Worm (Caenorhabditis elegans) whole organism, young adult: ENCODE results near the gene srj-37.

Source experiments
- C17E4.6 ChIP-seq: fragments of 200-800 bp; sonication (Bioruptor generic); IDR thresholded peaks from 2 replicates; pipeline ENCODE4 v1.3.6; 2022; ENCODE audit warnings: missing genetic modification reagents, missing genetic modification characterization, missing compliant biosample characterization
- F23B12.7 ChIP-seq: sonication (generic microtip); optimal IDR thresholded peaks from 2 replicates; lab custom pipeline; 2017; ENCODE audit warnings: missing genetic modification characterization, mild to moderate bottlenecking, missing compliant biosample characterization, antibody characterized with exemption, moderate library complexity; ENCODE audit not compliant: insufficient read depth
- F33H1.4 ChIP-seq: fragments of 200-800 bp; sonication (Bioruptor generic); IDR thresholded peaks from 2 replicates; pipeline ENCODE4 v1.3.6; 2022; ENCODE audit warnings: missing genetic modification reagents, missing genetic modification characterization, missing compliant biosample characterization
- F39B2.1 ChIP-seq: fragments of 200-800 bp; sonication (Bioruptor generic); IDR thresholded peaks from 2 replicates; pipeline ENCODE4 v1.3.6; 2022; ENCODE audit warnings: missing genetic modification reagents, missing genetic modification characterization, missing compliant biosample characterization
- F55B11.4 ChIP-seq: sonication (generic microtip); optimal IDR thresholded peaks from 2 replicates; lab custom pipeline; 2016; ENCODE audit warnings: missing compliant biosample characterization, missing genetic modification characterization, borderline replicate concordance; ENCODE audit not compliant: insufficient read depth
- K12H6.12 ChIP-seq: fragments of 200-800 bp; sonication (Bioruptor generic); optimal IDR thresholded peaks from 2 replicates; lab custom pipeline; 2018; ENCODE audit warnings: mild to moderate bottlenecking, missing genetic modification characterization, missing compliant biosample characterization
- T07F8.4 ChIP-seq: sonication (generic microtip); optimal IDR thresholded peaks from 2 replicates; lab custom pipeline; 2016; ENCODE audit warnings: mild to moderate bottlenecking, missing genetic modification characterization, moderate library complexity, missing compliant biosample characterization
- T26A5.8 ChIP-seq: sonication (generic microtip); optimal IDR thresholded peaks from 2 replicates; lab custom pipeline; 2016; ENCODE audit warnings: missing genetic modification characterization, missing compliant biosample characterization
- Y53F4B.3 ChIP-seq: fragments of 200-800 bp; sonication (Bioruptor generic); IDR thresholded peaks from 2 replicates; pipeline ENCODE4 v1.3.6; 2022; ENCODE audit warnings: missing genetic modification reagents, missing genetic modification characterization, missing compliant biosample characterization
- Y53G8AR.9 ChIP-seq: fragments of 200-800 bp; sonication (Bioruptor generic); conservative IDR thresholded peaks from 2 replicates; pipeline ENCODE4 v1.3.6; 2022; ENCODE audit warnings: missing genetic modification reagents, missing genetic modification characterization, missing compliant biosample characterization
- akir-1 ChIP-seq: fragments of 200-800 bp; sonication (Bioruptor generic); optimal IDR thresholded peaks from 2 replicates; lab custom pipeline; 2018; ENCODE audit warnings: mild to moderate bottlenecking, missing genetic modification characterization, moderate library complexity, missing compliant biosample characterization
- ama-1 ChIP-seq, 3 experiments: fragments of 150-350 bp in 1 of 3; sonication (generic microtip) in 2 of 3; optimal IDR thresholded peaks; 2 replicates each; lab custom pipeline; 2014 to 2018; ENCODE audit warnings: missing biosample characterization in 2 of 3, missing genetic modification characterization in 2 of 3, missing genetic modification reagents in 2 of 3
- aptf-2 ChIP-seq: fragments of 200-800 bp; sonication (Bioruptor generic); conservative IDR thresholded peaks from 2 replicates; pipeline ENCODE4 v1.3.6; 2022; ENCODE audit warnings: missing genetic modification reagents, missing genetic modification characterization, missing compliant biosample characterization
- aptf-3 ChIP-seq: fragments of 200-800 bp; sonication (Bioruptor generic); IDR thresholded peaks from 2 replicates; pipeline ENCODE4 v1.3.6; 2022; ENCODE audit warnings: missing genetic modification characterization, missing compliant biosample characterization
- athp-1 ChIP-seq: sonication (generic microtip); optimal IDR thresholded peaks from 2 replicates; lab custom pipeline; 2017; ENCODE audit warnings: mild to moderate bottlenecking, missing genetic modification characterization, missing compliant biosample characterization
- attf-5 ChIP-seq: fragments of 200-800 bp; sonication (Bioruptor generic); optimal IDR thresholded peaks from 2 replicates; lab custom pipeline; 2018; ENCODE audit warnings: mild to moderate bottlenecking, missing genetic modification characterization, missing compliant biosample characterization
- attf-6 ChIP-seq: fragments of 200-800 bp; sonication (Bioruptor generic); IDR thresholded peaks from 2 replicates; pipeline ENCODE4 v1.3.6; 2022; ENCODE audit warnings: missing genetic modification reagents, missing genetic modification characterization, missing compliant biosample characterization
- ceh-100 ChIP-seq: fragments of 200-800 bp; sonication (Bioruptor generic); IDR thresholded peaks from 2 replicates; pipeline ENCODE4 v1.3.6; 2022; ENCODE audit warnings: missing genetic modification reagents, missing genetic modification characterization, missing compliant biosample characterization
- ceh-79 ChIP-seq: sonication (generic microtip); optimal IDR thresholded peaks from 2 replicates; lab custom pipeline; 2017; ENCODE audit warnings: mild to moderate bottlenecking, missing genetic modification characterization, missing compliant biosample characterization
- ceh-91 ChIP-seq: fragments of 200-800 bp; sonication (Bioruptor generic); IDR thresholded peaks from 2 replicates; pipeline ENCODE4 v1.3.6; 2022; ENCODE audit warnings: missing genetic modification reagents, missing genetic modification characterization, missing compliant biosample characterization
- dpl-1 ChIP-seq: fragments of 150-350 bp; optimal IDR thresholded peaks from 2 replicates; lab custom pipeline; 2014; ENCODE audit warnings: missing biosample characterization, missing genetic modification reagents, missing genetic modification characterization
- fkh-3 ChIP-seq: sonication (generic microtip); optimal IDR thresholded peaks from 2 replicates; lab custom pipeline; 2016; ENCODE audit warnings: mild to moderate bottlenecking, missing genetic modification characterization, missing compliant biosample characterization
- him-1 ChIP-seq: sonication (generic microtip); optimal IDR thresholded peaks from 2 replicates; lab custom pipeline; 2016; ENCODE audit warnings: missing genotype, missing genetic modification reagents, missing genetic modification characterization, missing compliant biosample characterization
- hmg-1.2 ChIP-seq: fragments of 200-800 bp; sonication (Bioruptor generic); IDR thresholded peaks from 2 replicates; pipeline ENCODE4 v1.3.6; 2022; ENCODE audit warnings: missing genetic modification reagents, missing genetic modification characterization, missing compliant biosample characterization
- hrde-1 ChIP-seq: sonication (generic microtip); optimal IDR thresholded peaks from 2 replicates; lab custom pipeline; 2016; ENCODE audit warnings: missing genetic modification characterization, mild to moderate bottlenecking, missing compliant biosample characterization, moderate library complexity, missing genotype, missing genetic modification reagents, borderline replicate concordance
- let-526 ChIP-seq: fragments of 200-800 bp; sonication (Bioruptor generic); IDR thresholded peaks from 2 replicates; pipeline ENCODE4 v1.3.6; 2022; ENCODE audit warnings: missing genetic modification reagents, missing genetic modification characterization, missing compliant biosample characterization
- lin-35 ChIP-seq, 3 experiments: fragments of 150-350 bp in 2 of 3; sonication (generic microtip) in 1 of 3; optimal IDR thresholded peaks; 2 replicates each; lab custom pipeline; 2014 to 2018; ENCODE audit warnings: missing biosample characterization in 3 of 3, missing genetic modification characterization in 3 of 3, missing genetic modification reagents in 3 of 3
- lin-54 ChIP-seq: fragments of 200-800 bp; sonication (Bioruptor generic); optimal IDR thresholded peaks from 2 replicates; lab custom pipeline; 2018; ENCODE audit warnings: mild to moderate bottlenecking, missing genetic modification characterization, missing compliant biosample characterization
- madf-3 ChIP-seq: fragments of 200-800 bp; sonication (Bioruptor generic); IDR thresholded peaks from 2 replicates; pipeline ENCODE4 v1.3.6; 2022; ENCODE audit warnings: missing genetic modification reagents, missing genetic modification characterization, missing compliant biosample characterization
- madf-6 ChIP-seq: fragments of 200-800 bp; sonication (Bioruptor generic); IDR thresholded peaks from 2 replicates; pipeline ENCODE4 v1.3.6; 2022; ENCODE audit warnings: missing genetic modification reagents, missing genetic modification characterization, missing compliant biosample characterization
- mel-28 ChIP-seq: sonication (generic microtip); optimal IDR thresholded peaks from 2 replicates; lab custom pipeline; 2016; ENCODE audit warnings: borderline replicate concordance, mild to moderate bottlenecking, missing genetic modification characterization, missing compliant biosample characterization
- nfya-1 ChIP-seq: sonication (generic microtip); optimal IDR thresholded peaks from 2 replicates; lab custom pipeline; 2017; ENCODE audit warnings: antibody characterized with exemption, missing compliant biosample characterization, missing genetic modification characterization, borderline replicate concordance; ENCODE audit not compliant: insufficient read depth
- nfyb-1 ChIP-seq: fragments of 200-800 bp; sonication (Bioruptor generic); IDR thresholded peaks from 2 replicates; pipeline ENCODE4 v1.3.6; 2022; ENCODE audit warnings: missing genetic modification reagents, missing genetic modification characterization, missing compliant biosample characterization
- nhr-120 ChIP-seq: fragments of 200-800 bp; sonication (Bioruptor generic); IDR thresholded peaks from 2 replicates; pipeline ENCODE4 v1.3.6; 2022; ENCODE audit warnings: missing genetic modification characterization, missing compliant biosample characterization
- pha-4 ChIP-seq: fragments of 150-350 bp; sonication (generic microtip); optimal IDR thresholded peaks from 2 replicates; lab custom pipeline; 2014; ENCODE audit warnings: missing biosample characterization, missing genetic modification reagents, missing genetic modification characterization
- snpc-1.3 ChIP-seq: sonication (generic microtip); optimal IDR thresholded peaks from 2 replicates; lab custom pipeline; 2017; ENCODE audit warnings: missing genetic modification characterization, mild to moderate bottlenecking, missing compliant biosample characterization, antibody characterized with exemption, moderate library complexity, missing genotype, missing genetic modification reagents; ENCODE audit not compliant: insufficient read depth
- sptf-2 ChIP-seq: fragments of 200-800 bp; sonication (Bioruptor generic); optimal IDR thresholded peaks from 2 replicates; lab custom pipeline; 2018; ENCODE audit warnings: mild to moderate bottlenecking, missing genetic modification characterization, missing compliant biosample characterization
- tbp1 ChIP-seq: fragments of 200-800 bp; sonication (Bioruptor generic); optimal IDR thresholded peaks from 2 replicates; lab custom pipeline; 2018; ENCODE audit warnings: mild to moderate bottlenecking, missing genetic modification characterization, missing compliant biosample characterization
- tbx-9 ChIP-seq: sonication (generic microtip); optimal IDR thresholded peaks from 2 replicates; lab custom pipeline; 2016; ENCODE audit warnings: borderline replicate concordance, missing genetic modification characterization, inconsistent platforms, missing compliant biosample characterization
- tlf-1 ChIP-seq: fragments of 200-800 bp; sonication (Bioruptor generic); optimal IDR thresholded peaks from 2 replicates; lab custom pipeline; 2018; ENCODE audit warnings: mild to moderate bottlenecking, missing genetic modification characterization, missing compliant biosample characterization
- xnd-1 ChIP-seq: sonication (generic microtip); optimal IDR thresholded peaks from 2 replicates; lab custom pipeline; 2016; ENCODE audit warnings: missing genotype, missing genetic modification reagents, missing genetic modification characterization, missing compliant biosample characterization
- zfh-2 ChIP-seq: fragments of 200-800 bp; sonication (Bioruptor generic); conservative IDR thresholded peaks from 2 replicates; pipeline ENCODE4 v1.3.6; 2022; ENCODE audit warnings: missing genetic modification reagents, missing genetic modification characterization, missing compliant biosample characterization
- ztf-18 ChIP-seq: sonication (generic microtip); optimal IDR thresholded peaks from 2 replicates; lab custom pipeline; 2016; ENCODE audit warnings: missing genotype, mild to moderate bottlenecking, missing genetic modification characterization, missing compliant biosample characterization
- ztf-25 ChIP-seq: fragments of 200-800 bp; sonication (Bioruptor generic); IDR thresholded peaks from 2 replicates; pipeline ENCODE4 v1.3.6; 2022; ENCODE audit warnings: missing genetic modification reagents, missing genetic modification characterization, missing compliant biosample characterization
- ztf-3 ChIP-seq: fragments of 200-800 bp; sonication (Bioruptor generic); optimal IDR thresholded peaks from 2 replicates; lab custom pipeline; 2018; ENCODE audit warnings: mild to moderate bottlenecking, missing genetic modification characterization, missing compliant biosample characterization

The srj-37 gene

DNA sequence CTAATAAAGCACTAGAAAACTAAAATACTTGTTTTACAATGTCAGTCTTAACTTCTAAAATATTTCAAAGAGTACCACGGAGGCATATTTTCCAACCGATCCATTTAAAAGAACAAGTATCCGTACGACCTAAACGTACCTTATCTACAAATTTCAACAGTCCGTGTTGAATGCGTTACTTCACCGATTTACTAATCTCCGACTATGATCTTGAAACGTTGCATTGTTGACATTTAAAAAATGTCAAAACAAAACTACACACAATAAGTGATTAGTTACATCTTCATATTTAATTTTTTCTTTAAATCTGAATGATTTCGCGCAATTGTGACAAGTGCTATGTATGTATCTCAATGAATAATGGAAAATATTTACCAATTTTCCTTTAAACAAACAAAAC is 40.6 kb upstream of the srj-37 start:
- TF ChIP-seq tbx-9 (no peak), attf-6 (no peak), attf-5 (GFP tag; lab: Kevin White, UChicago) (no peak), let-526 (GFP tag; lab: Robert Waterston, UW) (no peak), K12H6.12 (tag; lab: Kevin White, UChicago) (no peak), C17E4.6 (GFP tag; lab: Robert Waterston, UW) (no peak), ztf-25 (GFP tag; lab: Robert Waterston, UW) (no peak), fkh-3 (tag; lab: Kevin White, UChicago) (no peak), Y53G8AR.9 (GFP tag; lab: Robert Waterston, UW) (no peak), madf-3 (no peak)

- TF ChIP-seq F39B2.1 (GFP tag; lab: Robert Waterston, UW) (no peak), xnd-1 (tag; lab: Kevin White, UChicago) (no peak), ztf-18 (tag; lab: Kevin White, UChicago) (no peak), nhr-120 (no peak), aptf-3 (no peak), T26A5.8 (tag; lab: Kevin White, UChicago) (no peak), attf-6 (no peak), madf-6 (GFP tag; lab: Robert Waterston, UW) (no peak), lin-54 (GFP tag; lab: Kevin White, UChicago) (no peak), ceh-91 (GFP tag; lab: Robert Waterston, UW) (no peak), nfya-1 (no peak)
Measured at ce11 chrV:598626-599025, 39.8 kb upstream of the srj-37 start.

ce11 chrV:599783-600182 is 38.6 kb upstream of the srj-37 start:
- TF ChIP-seq nhr-120 (no peak), aptf-2 (GFP tag; lab: Robert Waterston, UW) (no peak), mel-28 (tag; lab: Kevin White, UChicago) (no peak), dpl-1 (GFP tag; lab: Kevin White, UChicago) (no peak), lin-35 (GFP tag; optimal IDR thresholded peaks at IDR 0.05; lab: Kevin White, UChicago) (no peak), F55B11.4 (no peak), athp-1 (no peak), ztf-3 (no peak), F23B12.7 (no peak), hmg-1.2 (no peak), ceh-100 (GFP tag; lab: Robert Waterston, UW) (no peak), tlf-1 (no peak), sptf-2 (GFP tag; lab: Kevin White, UChicago) (no peak), T07F8.4 (tag; lab: Kevin White, UChicago) (no peak), Y53F4B.3 (GFP tag; lab: Robert Waterston, UW) (no peak), ama-1 (optimal IDR thresholded peaks at IDR 0.05; lab: Kevin White, UChicago) (no peak), ama-1 (GFP tag; optimal IDR thresholded peaks at IDR 0.05; lab: Kevin White, UChicago) (no peak)

DNA sequence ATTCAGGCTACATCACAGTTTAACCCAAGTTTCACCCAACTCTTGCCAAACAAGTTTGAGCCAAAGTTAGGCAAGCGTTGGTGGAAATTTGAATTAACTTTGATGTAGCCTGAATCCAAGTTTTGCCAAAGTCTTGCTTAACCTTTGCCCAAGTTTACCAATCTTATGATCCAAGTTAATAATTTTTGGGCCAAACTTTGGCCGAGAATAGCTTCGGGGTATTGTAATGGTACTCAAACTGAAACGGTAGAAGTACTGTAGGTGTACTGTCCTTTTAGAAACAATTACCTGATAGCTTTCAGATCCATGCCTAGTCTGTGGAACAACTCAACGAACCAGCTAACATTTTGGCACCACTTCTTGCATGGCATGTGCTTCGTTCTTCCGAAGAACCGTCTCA is 38.2 kb upstream of the srj-37 start, which contains the start of gene nhr-251:
Gene nhr-251, plus strand, starts transcription at position 301 of the 400 bp plus-strand sequence.
- no peak for TF ChIP-seq tbp1 (GFP tag; lab: Kevin White, UChicago)
- no peak for TF ChIP-seq ceh-79 (tag; lab: Kevin White, UChicago)
- TF ChIP-seq F23B12.7, result no peak
- TF ChIP-seq pha-4 (tag; lab: Kevin White, UChicago), result no peak
- no peak for TF ChIP-seq nfyb-1 (GFP tag; lab: Robert Waterston, UW)
- no peak for TF ChIP-seq akir-1 (GFP tag; lab: Kevin White, UChicago)
- TF ChIP-seq zfh-2 (GFP tag; lab: Robert Waterston, UW), result no peak
- no peak for TF ChIP-seq snpc-1.3 (tag; lab: Kevin White, UChicago)
- TF ChIP-seq athp-1, result no peak
- TF ChIP-seq hrde-1, result no peak
- no peak for TF ChIP-seq F33H1.4 (GFP tag; lab: Robert Waterston, UW)
- TF ChIP-seq him-1, result no peak
